Fruit fly (Drosophila melanogaster): ENCODE data around the gene CG5194.

Gene CG5194

DNA sequence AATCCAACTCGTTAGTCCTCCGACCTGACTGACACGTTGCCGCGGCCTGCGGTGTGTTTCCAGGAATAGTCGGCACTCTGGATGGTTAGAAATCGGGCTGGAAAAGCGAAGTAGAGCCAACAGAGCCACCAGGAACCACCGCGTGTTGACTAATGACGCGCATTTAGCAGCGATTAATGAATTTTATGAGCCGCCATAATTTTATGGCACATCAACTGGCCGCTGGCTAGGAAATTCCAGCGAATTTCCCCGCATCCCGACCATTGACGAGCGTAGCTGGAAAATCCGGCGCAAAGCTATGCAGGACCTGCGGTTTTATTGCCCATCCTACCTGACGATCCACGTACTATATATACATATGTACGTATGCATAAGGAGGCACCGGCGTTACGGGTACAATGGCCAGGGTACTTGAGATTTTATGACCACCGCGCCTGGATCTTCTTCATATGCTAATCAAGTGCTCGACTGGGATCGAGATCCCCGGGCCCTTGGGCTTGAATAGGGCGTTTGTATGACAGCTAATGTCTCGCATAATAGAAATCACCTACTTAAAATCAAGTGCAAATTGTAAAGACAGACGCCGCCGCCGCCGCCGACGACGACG lies 19.6 kb upstream of the CG5194 start:
- TF ChIP-seq CG8119 (GFP tag; IDR thresholded peaks at IDR 0.05) = no peak
- TF ChIP-seq svp (GFP tag) = peak; percentile 3
- no peak for TF ChIP-seq CG7368 (GFP tag; optimal IDR thresholded peaks at IDR 0.05)

DNA sequence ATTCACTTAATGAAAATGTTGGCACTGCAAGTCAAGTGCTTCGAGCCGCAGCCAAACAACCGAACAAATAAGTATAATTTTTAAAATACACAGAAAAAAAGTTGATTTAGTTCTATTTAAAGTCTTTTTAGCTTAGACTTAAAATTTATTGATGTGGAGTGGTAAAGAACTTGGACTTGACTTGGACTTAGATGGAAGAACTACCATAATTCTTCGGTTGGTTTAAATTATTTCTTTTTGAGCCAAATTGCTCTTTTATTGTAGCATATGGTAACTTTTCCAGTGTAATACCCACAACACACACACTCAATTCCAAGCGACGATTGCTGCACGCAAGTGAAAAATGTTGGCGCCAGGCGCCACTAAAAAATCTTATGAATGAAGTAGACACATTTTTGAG lies 18.4 kb upstream of the CG5194 start:
- peak; percentile 72 for TF ChIP-seq Eip78C (GFP tag)
- TF ChIP-seq CG34406 (GFP tag; optimal IDR thresholded peaks at IDR 0.05) = no peak
- TF ChIP-seq ss (GFP tag; optimal IDR thresholded peaks at IDR 0.05) = peak in 1 of 2 experiments; percentile 32
- peak; percentile 26 for TF ChIP-seq Hr39 (GFP tag; optimal IDR thresholded peaks at IDR 0.05)
- peak; percentile 6 for TF ChIP-seq CG31627 (GFP tag; optimal IDR thresholded peaks at IDR 0.05)
- TF ChIP-seq achi (GFP tag; optimal IDR thresholded peaks at IDR 0.05) = peak; percentile 15
- TF ChIP-seq lz (GFP tag; optimal IDR thresholded peaks at IDR 0.05) = no peak
- TF ChIP-seq CG11902 (GFP tag; optimal IDR thresholded peaks at IDR 0.05) = no peak
- TF ChIP-seq pdm3 (GFP tag; optimal IDR thresholded peaks at IDR 0.05) = peak; percentile 4
- no peak for TF ChIP-seq CG15336 (GFP tag; IDR thresholded peaks at IDR 0.05)
- TF ChIP-seq fd85E (GFP tag; optimal IDR thresholded peaks at IDR 0.05) = no peak
- TF ChIP-seq CG32006 (GFP tag; optimal IDR thresholded peaks at IDR 0.05) = peak; percentile 11
- TF ChIP-seq Eip93F (GFP tag; optimal IDR thresholded peaks at IDR 0.05) = no peak

DNA sequence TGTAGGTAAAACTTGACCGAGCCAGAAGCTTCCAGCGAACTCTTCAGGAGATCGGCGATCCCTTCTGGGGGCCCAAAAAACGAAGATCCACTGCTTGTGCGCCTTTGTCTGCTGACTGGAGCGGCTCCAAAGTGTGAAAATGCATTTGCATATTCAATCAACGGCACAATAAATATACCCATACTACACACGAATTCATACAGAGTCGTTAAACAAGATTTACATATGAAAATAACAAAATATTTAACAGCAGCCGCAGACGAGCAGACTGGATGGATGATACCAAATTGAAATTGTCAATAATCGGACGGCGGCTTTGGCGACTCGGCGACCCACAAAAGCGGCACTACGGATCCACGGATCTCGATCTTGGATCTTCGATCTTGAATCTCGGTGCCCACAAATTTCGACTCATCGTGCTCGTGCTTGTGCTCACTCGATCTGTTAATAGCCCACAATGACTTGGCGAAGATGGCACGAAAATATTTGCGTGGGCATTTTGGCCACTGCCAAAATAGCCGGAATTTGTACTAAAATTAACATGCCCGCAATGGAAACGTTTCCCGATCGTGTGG lies 17.6 kb upstream of the CG5194 start:
- TF ChIP-seq fkh (GFP tag; optimal IDR thresholded peaks at IDR 0.05) (peak; percentile 40), CG16779 (tag; optimal IDR thresholded peaks at IDR 0.05) (no peak)

DNA sequence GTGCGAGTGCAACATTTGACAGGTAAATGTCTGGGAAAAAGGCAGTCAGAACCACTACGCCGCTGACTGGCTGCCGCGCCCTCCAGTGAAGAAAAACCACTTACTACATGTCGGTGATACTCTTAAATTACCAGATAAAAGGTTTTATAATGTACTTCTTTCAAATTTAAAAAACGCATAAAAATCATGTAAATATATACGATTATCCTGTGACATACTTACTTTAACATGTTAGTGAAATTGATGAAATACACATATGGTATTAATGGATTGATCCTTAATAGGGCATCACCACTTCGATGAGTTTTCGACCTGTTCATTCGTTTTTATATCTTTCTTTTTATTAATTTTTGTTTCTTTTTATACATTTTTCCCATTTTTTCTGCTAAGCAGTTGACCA lies 16.9 kb upstream of the CG5194 start:
- TF ChIP-seq Sox102F (GFP tag; optimal IDR thresholded peaks at IDR 0.05) (peak; percentile 10), Eip78C (GFP tag) (peak; percentile 28), esn (GFP tag; optimal IDR thresholded peaks at IDR 0.05) (peak; percentile 7), svp (GFP tag) (peak; percentile 46), CG6808 (GFP tag; optimal IDR thresholded peaks at IDR 0.05) (no peak), Eip93F (GFP tag; optimal IDR thresholded peaks at IDR 0.05) (no peak)

- no peak for TF ChIP-seq CG4318 (GFP tag; optimal IDR thresholded peaks at IDR 0.05)
- no peak for TF ChIP-seq dac (GFP tag; optimal IDR thresholded peaks at IDR 0.05)
- TF ChIP-seq net (GFP tag; optimal IDR thresholded peaks at IDR 0.05) = no peak
- TF ChIP-seq CG1621 (tag; optimal IDR thresholded peaks at IDR 0.05) = no peak
- no peak for TF ChIP-seq CG11902 (GFP tag; optimal IDR thresholded peaks at IDR 0.05)
- no peak for TF ChIP-seq Blimp-1 (GFP tag; optimal IDR thresholded peaks at IDR 0.05)
- TF ChIP-seq Lpt (GFP tag; optimal IDR thresholded peaks at IDR 0.05) = no peak
- no peak for TF ChIP-seq eg (GFP tag; IDR thresholded peaks at IDR 0.05)
- TF ChIP-seq esn (GFP tag; optimal IDR thresholded peaks at IDR 0.05) = no peak
- TF ChIP-seq OdsH (GFP tag; optimal IDR thresholded peaks at IDR 0.05) = peak; percentile 22
- TF ChIP-seq cyc (GFP tag; optimal IDR thresholded peaks at IDR 0.05) = no peak
- TF ChIP-seq CG32006 (GFP tag; optimal IDR thresholded peaks at IDR 0.05) = peak; percentile 4
- no peak for TF ChIP-seq topi (GFP tag; optimal IDR thresholded peaks at IDR 0.05)
- no peak for TF ChIP-seq Hr4 (GFP tag; optimal IDR thresholded peaks at IDR 0.05)
- no peak for TF ChIP-seq Sox102F (GFP tag; optimal IDR thresholded peaks at IDR 0.05)
- TF ChIP-seq CG6854 (GFP tag; optimal IDR thresholded peaks at IDR 0.05) = no peak
- no peak for TF ChIP-seq CG34406 (GFP tag; optimal IDR thresholded peaks at IDR 0.05)
- TF ChIP-seq CG6276 (GFP tag; optimal IDR thresholded peaks at IDR 0.05) = no peak
- TF ChIP-seq CG9139 (GFP tag; optimal IDR thresholded peaks at IDR 0.05) = no peak
- TF ChIP-seq Smox (GFP tag; optimal IDR thresholded peaks at IDR 0.05) = no peak
- TF ChIP-seq svp (GFP tag) = no peak
- no peak for TF ChIP-seq CG11294 (GFP tag; IDR thresholded peaks at IDR 0.05)
- peak; percentile 82 for TF ChIP-seq Eip78C (GFP tag)
- peak; percentile 5 for TF ChIP-seq dsx (GFP tag; optimal IDR thresholded peaks at IDR 0.05; ENCODE audit: poor library complexity, severe bottlenecking)
- TF ChIP-seq CG6163 (GFP tag; IDR thresholded peaks at IDR 0.05) = peak; percentile 55; the same call in 2 of the 3 replicates
- peak; percentile 13 for TF ChIP-seq Eip75B (GFP tag; optimal IDR thresholded peaks at IDR 0.05)
- TF ChIP-seq pdm3 (GFP tag; optimal IDR thresholded peaks at IDR 0.05) = peak; percentile 16
- TF ChIP-seq fd59A (GFP tag; optimal IDR thresholded peaks at IDR 0.05) = no peak
- TF ChIP-seq Hr39 (GFP tag; optimal IDR thresholded peaks at IDR 0.05) = no peak
- TF ChIP-seq acj6 (GFP tag; optimal IDR thresholded peaks at IDR 0.05) = peak; percentile 8
- TF ChIP-seq Gug (GFP tag; IDR thresholded peaks at IDR 0.05) = no peak
Observed at dm6 chr3L:9025680-9026079, 16.0 kb upstream of the CG5194 start.

All from whole organism, prepupa.